Worm (Caenorhabditis elegans): ENCODE results near the gene clec-118.

The clec-118 gene

DNA sequence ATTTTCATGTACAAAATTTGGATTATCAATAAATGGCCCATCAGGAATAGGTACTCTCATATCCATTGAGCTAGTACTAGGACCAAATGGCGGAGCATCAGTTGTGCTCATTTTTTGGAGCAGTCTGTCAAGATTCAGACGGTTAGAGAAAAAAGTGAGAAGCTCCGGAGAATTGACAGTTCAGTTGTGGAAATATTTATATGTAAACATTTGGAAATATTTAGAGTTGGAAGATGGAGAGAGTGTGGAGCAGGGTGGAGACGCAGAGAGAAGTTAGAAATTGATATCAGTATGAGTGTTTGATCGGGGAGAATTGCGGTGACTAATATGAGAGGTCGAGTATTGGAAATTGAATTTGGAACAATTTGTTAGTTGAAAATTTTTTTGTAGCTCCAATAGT, 8.9 kb upstream of the clec-118 start (continued):
- TF ChIP-seq daf-19 (GFP tag; conservative IDR thresholded peaks at IDR 0.05) (no peak), saeg-2 (GFP tag; IDR thresholded peaks at IDR 0.05) (no peak), F26F4.8 (GFP tag; conservative IDR thresholded peaks at IDR 0.05) (no peak), nhr-28 (tag; optimal IDR thresholded peaks at IDR 0.05) (peak; percentile 67)

DNA sequence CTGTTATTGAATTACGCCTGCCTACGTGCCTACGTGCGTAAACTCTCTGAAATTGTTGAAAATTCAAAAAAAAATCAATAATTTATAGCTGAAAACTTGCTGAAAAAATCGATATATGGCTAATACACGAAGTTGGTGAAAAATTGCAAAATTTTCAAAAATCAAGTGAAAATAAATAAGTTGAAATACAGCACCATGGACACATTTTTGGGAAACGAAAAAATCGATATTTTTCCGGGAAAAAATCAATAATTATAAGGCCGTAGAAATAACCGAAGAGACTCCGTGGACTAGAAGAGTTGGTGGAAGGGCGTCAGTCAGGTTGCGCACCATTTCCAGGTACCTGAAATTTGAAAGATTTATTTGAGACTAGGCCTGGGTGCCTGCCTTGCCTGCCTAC, 2.4 kb upstream of the clec-118 start:
- TF ChIP-seq nhr-42 (GFP tag; IDR thresholded peaks at IDR 0.05) (no peak), ceh-28 (tag; optimal IDR thresholded peaks at IDR 0.05) (peak; percentile 65), ceh-32 (tag; optimal IDR thresholded peaks at IDR 0.05; ENCODE audit: poor library complexity) (no peak), aha-1 (tag) (peak; percentile 49), fos-1 (tag; optimal IDR thresholded peaks at IDR 0.05) (no peak), fkh-10 (GFP tag; optimal IDR thresholded peaks at IDR 0.05) (no peak)

DNA sequence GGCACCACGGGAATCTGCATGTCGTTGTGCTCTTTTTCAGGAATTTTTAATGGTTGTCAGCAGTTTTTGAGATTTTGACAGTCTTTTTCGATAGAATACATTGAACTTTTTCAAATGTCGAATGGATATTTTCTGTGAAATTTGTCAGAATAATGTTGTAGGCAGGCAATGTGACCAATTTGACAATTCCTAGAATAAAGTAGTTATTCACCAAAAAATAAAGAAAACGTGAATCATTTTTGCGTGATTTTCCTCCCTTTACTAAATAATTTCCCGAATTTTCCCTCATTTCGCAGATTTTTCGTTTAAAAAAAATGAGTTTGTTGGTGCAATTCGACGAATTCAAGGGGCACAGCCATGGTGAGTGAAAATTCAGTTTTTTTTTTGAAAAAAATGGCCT, 3.5 kb downstream of the clec-118 start, which contains the start of gene W04H10.1:
Gene W04H10.1, plus strand, starts transcription at position 301 of the 400 bp plus-strand sequence.
- no peak for TF ChIP-seq mdt-29 (GFP tag; IDR thresholded peaks at IDR 0.05)
- no peak for TF ChIP-seq lin-1 (GFP tag; IDR thresholded peaks at IDR 0.05)
- TF ChIP-seq ama-1 (optimal IDR thresholded peaks at IDR 0.05) = no peak
- no peak for TF ChIP-seq vab-7 (GFP tag; IDR thresholded peaks at IDR 0.05)
- no peak for TF ChIP-seq R02D3.7 (tag; optimal IDR thresholded peaks at IDR 0.05)
- TF ChIP-seq zag-1 (tag; optimal IDR thresholded peaks at IDR 0.05) = no peak
- TF ChIP-seq hmg-1.1 (GFP tag; IDR thresholded peaks at IDR 0.05) = no peak
- no peak for TF ChIP-seq rbr-2 (tag; optimal IDR thresholded peaks at IDR 0.05)

DNA sequence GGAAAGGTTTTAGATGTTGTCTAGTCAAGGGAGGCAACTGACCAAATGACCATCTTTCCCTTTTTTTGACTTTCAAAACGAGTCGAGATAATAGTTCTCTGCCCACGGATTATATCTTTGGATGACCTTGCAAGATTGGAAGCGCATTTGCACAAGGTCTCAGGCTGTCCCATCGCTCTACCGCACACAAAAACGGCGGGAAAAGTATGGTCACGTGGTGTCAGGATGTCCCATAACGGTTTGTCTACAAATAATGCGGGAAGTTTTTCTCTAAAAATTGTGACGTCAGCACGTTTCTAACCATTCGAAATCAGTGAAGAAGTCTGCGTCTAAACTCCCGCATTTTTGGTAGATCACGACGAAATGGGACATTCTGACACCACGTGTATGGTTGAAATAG, 3.9 kb downstream of the clec-118 start, which contains the start of gene W04H10.6:
Gene W04H10.6, minus strand, starts transcription at position 101 of the 400 bp plus-strand sequence.
- peak in 1 of 2 experiments; percentile 10 for TF ChIP-seq unc-62 (GFP tag; optimal IDR thresholded peaks at IDR 0.05 in 1 of 2)
- TF ChIP-seq unc-62 (tag; optimal IDR thresholded peaks at IDR 0.05) = no peak
- TF ChIP-seq Y48G9A.11 (GFP tag; IDR thresholded peaks at IDR 0.05) = no peak

DNA sequence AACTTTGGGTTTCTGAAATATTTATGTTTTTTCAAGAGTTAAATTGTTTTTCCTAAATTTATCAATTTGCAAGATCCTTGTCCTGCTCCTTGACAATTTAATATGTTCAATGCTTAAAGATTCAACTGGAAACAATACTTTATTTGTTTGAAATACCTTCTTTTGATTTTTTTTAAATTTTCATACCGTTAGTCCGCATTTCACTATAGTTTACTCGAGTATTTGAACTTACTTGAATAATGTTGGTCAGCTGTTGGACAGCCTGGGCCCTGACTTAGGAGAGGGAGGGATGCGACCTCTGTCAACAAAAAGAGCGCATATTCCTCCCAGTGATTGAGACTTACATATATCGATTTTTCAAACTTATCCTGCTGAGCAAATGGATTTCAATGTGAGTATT, 6.2 kb downstream of the clec-118 start, which contains the start of gene W04H10.5:
Gene W04H10.5, plus strand, starts transcription at position 301 of the 400 bp plus-strand sequence.
- no peak for TF ChIP-seq madf-5 (GFP tag; IDR thresholded peaks at IDR 0.05)
- no peak for TF ChIP-seq ama-1 (optimal IDR thresholded peaks at IDR 0.05)
- TF ChIP-seq hlh-11 (tag; optimal IDR thresholded peaks at IDR 0.05) = no peak
- no peak for TF ChIP-seq ceh-32 (tag; optimal IDR thresholded peaks at IDR 0.05; ENCODE audit: poor library complexity)
- TF ChIP-seq dmd-8 (GFP tag; IDR thresholded peaks at IDR 0.05) = no peak
- TF ChIP-seq gei-8 (GFP tag; optimal IDR thresholded peaks at IDR 0.05) = no peak
- TF ChIP-seq spr-3 (GFP tag; optimal IDR thresholded peaks at IDR 0.05) = no peak
- no peak for TF ChIP-seq nhr-237 (tag; optimal IDR thresholded peaks at IDR 0.05)
- TF ChIP-seq F26F4.8 (GFP tag; conservative IDR thresholded peaks at IDR 0.05) = no peak
- TF ChIP-seq set-16 (GFP tag; IDR thresholded peaks at IDR 0.05) = no peak
- TF ChIP-seq arid-1 (GFP tag; conservative IDR thresholded peaks at IDR 0.05) = no peak
- no peak for TF ChIP-seq ces-1 (GFP tag; optimal IDR thresholded peaks at IDR 0.05)
- no peak for TF ChIP-seq ZK546.5 (tag; optimal IDR thresholded peaks at IDR 0.05)
- no peak for TF ChIP-seq dpl-1 (GFP tag; optimal IDR thresholded peaks at IDR 0.05)
- TF ChIP-seq ceh-20 (GFP tag; IDR thresholded peaks at IDR 0.05) = no peak
- TF ChIP-seq unc-62 (GFP tag; optimal IDR thresholded peaks at IDR 0.05 in 1 of 2) = no peak
- TF ChIP-seq unc-62 (tag; optimal IDR thresholded peaks at IDR 0.05) = no peak
- no peak for TF ChIP-seq F44E2.7 (GFP tag; IDR thresholded peaks at IDR 0.05)
- TF ChIP-seq lin-13 (GFP tag; optimal IDR thresholded peaks at IDR 0.05) = no peak

Data from whole organism, L4 larva.